Fruit fly (Drosophila melanogaster): Measurements from ENCODE around the gene CG8028.
A peak's percentile ranks its signal among the peaks of the same experiment; 100 is the strongest.

Gene CG8028

DNA sequence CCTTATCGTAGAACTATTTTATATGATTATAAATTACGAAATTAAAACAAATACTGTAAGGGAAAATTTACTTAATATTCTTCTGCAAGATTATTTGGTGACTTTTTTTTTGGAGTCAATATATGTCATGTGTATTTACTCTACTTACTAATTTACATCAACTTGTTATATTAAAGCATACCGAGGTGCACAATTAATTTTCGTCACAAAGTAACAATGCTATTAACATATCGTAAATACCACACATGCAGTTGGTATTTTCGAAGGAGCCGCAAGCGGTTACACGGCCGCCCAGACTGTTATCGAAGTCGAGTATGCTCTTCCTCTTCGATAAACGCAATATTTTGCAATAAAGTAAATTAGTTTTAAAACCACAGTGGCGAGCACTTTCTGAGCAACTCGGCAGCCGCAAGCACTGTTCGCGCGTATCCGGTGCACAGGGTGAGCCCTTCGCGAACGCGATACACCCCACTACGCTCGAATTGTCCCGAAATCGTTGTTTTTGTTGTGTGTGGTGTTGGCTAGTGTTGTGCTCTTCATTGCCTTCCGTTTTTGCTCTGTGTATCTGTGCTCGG, 18.5 kb downstream of the CG8028 start, which contains the start of gene Vav (continued):
- TF ChIP-seq CG8924 (tag; optimal IDR thresholded peaks at IDR 0.05) = no peak
- TF ChIP-seq CG2202 (tag; optimal IDR thresholded peaks at IDR 0.05) = no peak
- no peak for TF ChIP-seq stwl (tag; optimal IDR thresholded peaks at IDR 0.05)
- TF ChIP-seq caup (GFP tag; optimal IDR thresholded peaks at IDR 0.05; ENCODE audit: severe bottlenecking) = peak; percentile 17
- TF ChIP-seq CG7556 (GFP tag; optimal IDR thresholded peaks at IDR 0.05) = no peak
- TF ChIP-seq pfk (GFP tag; optimal IDR thresholded peaks at IDR 0.05) = no peak
- TF ChIP-seq CG2712 (tag; optimal IDR thresholded peaks at IDR 0.05) = no peak
- TF ChIP-seq jing (GFP tag; optimal IDR thresholded peaks at IDR 0.05) = no peak
- no peak for TF ChIP-seq ash1 (GFP tag; optimal IDR thresholded peaks at IDR 0.05)
- TF ChIP-seq CG5953 (GFP tag; IDR thresholded peaks at IDR 0.05) = no peak
- no peak for TF ChIP-seq Mrtf (GFP tag; IDR thresholded peaks at IDR 0.05)
- TF ChIP-seq sd (tag; optimal IDR thresholded peaks at IDR 0.05) = no peak
- TF ChIP-seq CG11695 (GFP tag; IDR thresholded peaks at IDR 0.05) = no peak
- no peak for TF ChIP-seq Trl (optimal IDR thresholded peaks at IDR 0.05)
- TF ChIP-seq Trl (GFP tag; optimal IDR thresholded peaks at IDR 0.05) = no peak
- no peak for TF ChIP-seq CG14050 (GFP tag; IDR thresholded peaks at IDR 0.05)
- TF ChIP-seq CG43689 (GFP tag; IDR thresholded peaks at IDR 0.05) = no peak
- TF ChIP-seq CG1603 (tag; optimal IDR thresholded peaks at IDR 0.05) = no peak
- TF ChIP-seq CG18476 (GFP tag; optimal IDR thresholded peaks at IDR 0.05) = no peak
- no peak for TF ChIP-seq cwo (GFP tag; optimal IDR thresholded peaks at IDR 0.05)
- TF ChIP-seq unpg (GFP tag; optimal IDR thresholded peaks at IDR 0.05) = no peak
- TF ChIP-seq zen2 (GFP tag; IDR thresholded peaks at IDR 0.05; ENCODE audit: partially characterized antibody) = no peak
- TF ChIP-seq CG13624 (GFP tag; optimal IDR thresholded peaks at IDR 0.05) = no peak
- TF ChIP-seq CG16779 (GFP tag; IDR thresholded peaks at IDR 0.05) = no peak
- no peak for TF ChIP-seq CG13296 (GFP tag; optimal IDR thresholded peaks at IDR 0.05)
- TF ChIP-seq CG12104 (GFP tag; optimal IDR thresholded peaks at IDR 0.05) = no peak
- no peak for TF ChIP-seq CG10565 (GFP tag; optimal IDR thresholded peaks at IDR 0.05)
- TF ChIP-seq GATAe (GFP tag; conservative IDR thresholded peaks at IDR 0.05) = no peak
- TF ChIP-seq trh (GFP tag; optimal IDR thresholded peaks at IDR 0.05) = no peak
- TF ChIP-seq CG6854 (GFP tag; optimal IDR thresholded peaks at IDR 0.05) = peak; percentile 1
- TF ChIP-seq grau (tag; optimal IDR thresholded peaks at IDR 0.05) = peak; percentile 3
- no peak for TF ChIP-seq CG1024 (GFP tag; IDR thresholded peaks at IDR 0.05)
- TF ChIP-seq pho (GFP tag; optimal IDR thresholded peaks at IDR 0.05) = no peak
- peak; percentile 50 for TF ChIP-seq CG13287 (GFP tag; IDR thresholded peaks at IDR 0.05; ENCODE audit: partially characterized antibody)
- no peak for TF ChIP-seq NC2α (GFP tag; optimal IDR thresholded peaks at IDR 0.05)
- TF ChIP-seq grn (GFP tag; optimal IDR thresholded peaks at IDR 0.05) = no peak
- no peak for TF ChIP-seq CG13775 (GFP tag; optimal IDR thresholded peaks at IDR 0.05)
- no peak for TF ChIP-seq Dip3 (GFP tag; optimal IDR thresholded peaks at IDR 0.05)
- TF ChIP-seq CG1529 (GFP tag; optimal IDR thresholded peaks at IDR 0.05) = no peak
- peak; percentile 37 for TF ChIP-seq Deaf1 (tag; optimal IDR thresholded peaks at IDR 0.05)
- no peak for TF ChIP-seq Usf (GFP tag; optimal IDR thresholded peaks at IDR 0.05)
- TF ChIP-seq slp2 (GFP tag; optimal IDR thresholded peaks at IDR 0.05) = no peak
- TF ChIP-seq jigr1 (GFP tag; IDR thresholded peaks at IDR 0.05) = no peak
- no peak for TF ChIP-seq Dbx (GFP tag; IDR thresholded peaks at IDR 0.05)
- no peak for TF ChIP-seq CG7372 (GFP tag; IDR thresholded peaks at IDR 0.05)
- no peak for TF ChIP-seq Hmr (GFP tag; optimal IDR thresholded peaks at IDR 0.05)
- TF ChIP-seq gsb (GFP tag; IDR thresholded peaks at IDR 0.05) = no peak
- 0 out of 2 replicates have a peak, but pooled peaks have one; percentile 10 for TF ChIP-seq ham (GFP tag; IDR thresholded peaks at IDR 0.05)
- TF ChIP-seq ap (GFP tag; IDR thresholded peaks at IDR 0.05) = no peak
- no peak for TF ChIP-seq CG17912 (GFP tag; optimal IDR thresholded peaks at IDR 0.05)
- no peak for TF ChIP-seq ara (GFP tag; IDR thresholded peaks at IDR 0.05)
- TF ChIP-seq CG9215 (GFP tag; IDR thresholded peaks at IDR 0.05) = no peak
